Worm (Caenorhabditis elegans) whole organism, L3 larva: ENCODE results near the gene C04E6.12.

Source experiments
- ama-1 ChIP-seq: fragments of 150-350 bp; optimal IDR thresholded peaks from 2 replicates; lab custom pipeline; 2018
- ceh-82 ChIP-seq: fragments of 150-350 bp; optimal IDR thresholded peaks from 2 replicates; lab custom pipeline; 2014; ENCODE audit warnings: missing biosample characterization, missing genetic modification characterization
- egl-27 ChIP-seq: sonication (generic microtip); optimal IDR thresholded peaks from 4 replicates; lab custom pipeline; 2017; ENCODE audit warnings: missing biosample characterization, missing genetic modification reagents, missing genetic modification characterization
- nhr-237 ChIP-seq: fragments of 150-350 bp; optimal IDR thresholded peaks from 2 replicates; lab custom pipeline; 2014; ENCODE audit warnings: missing biosample characterization, missing genetic modification characterization
- nhr-28 ChIP-seq: fragments of 150-350 bp; optimal IDR thresholded peaks from 2 replicates; lab custom pipeline; 2014; ENCODE audit warnings: missing biosample characterization, missing genetic modification characterization
- pqm-1 ChIP-seq: fragments of 150-350 bp; optimal IDR thresholded peaks from 2 replicates; lab custom pipeline; 2017; ENCODE audit warnings: missing biosample characterization, missing genetic modification characterization, inconsistent platforms

- no peak for TF ChIP-seq nhr-28 (tag; lab: Kevin White, UChicago)
- TF ChIP-seq ceh-82: no peak
- no peak for TF ChIP-seq nhr-237 (tag; lab: Kevin White, UChicago)
- TF ChIP-seq ama-1: no peak
- no peak for TF ChIP-seq pqm-1 (tag; lab: Kevin White, UChicago)
- no peak for TF ChIP-seq egl-27 (tag; lab: Kevin White, UChicago)
These were observed 43.9 kb upstream of the C04E6.12 start, which contains the start of gene pcm-1 for ce11 chrV:5963696-5964095.
